Fruit fly (Drosophila melanogaster) whole organism, embryonic: ENCODE measurements around the gene mRpL46.
A peak's percentile ranks its signal among the peaks of the same experiment; 100 is the strongest.

Experiments
- Awh ChIP-seq: fragments of 200-800 bp; sonication (Bioruptor generic); IDR thresholded peaks from 2 replicates; pipeline ENCODE4, ENCODE4 v1.3.6; 2022; ENCODE audit warnings: missing biosample characterization, missing genetic modification characterization
- B-H1 ChIP-seq: fragments of 200-800 bp; sonication (Bioruptor generic); IDR thresholded peaks from 3 replicates; pipeline ENCODE4 v1.3.6; 2022; ENCODE audit warnings: missing biosample characterization, missing genetic modification characterization
- CG11504 ChIP-seq: fragments of 200-800 bp; sonication (Bioruptor generic); optimal IDR thresholded peaks from 3 replicates; lab custom pipeline; 2019; ENCODE audit warnings: missing biosample characterization, mild to moderate bottlenecking, missing genetic modification characterization, moderate library complexity
- CG13296 ChIP-seq: fragments of 200-800 bp; sonication (Bioruptor generic); optimal IDR thresholded peaks from 3 replicates; lab custom pipeline; 2018; ENCODE audit warnings: missing biosample characterization, mild to moderate bottlenecking, missing genetic modification characterization
- CG15073 ChIP-seq: fragments of 200-800 bp; sonication (Bioruptor generic); optimal IDR thresholded peaks from 2 replicates; lab custom pipeline; 2016; ENCODE audit warnings: missing biosample characterization, missing genetic modification characterization
- CG1529 ChIP-seq: fragments of 200-800 bp; sonication (Bioruptor generic); optimal IDR thresholded peaks from 3 replicates; lab custom pipeline; 2018; ENCODE audit warnings: missing biosample characterization, missing genetic modification characterization
- CG1603 ChIP-seq: fragments of 200-800 bp; sonication (Bioruptor generic); optimal IDR thresholded peaks from 2 replicates; lab custom pipeline; 2019; ENCODE audit warnings: missing biosample characterization, mild to moderate bottlenecking, missing genetic modification characterization, moderate library complexity
- CG2712 ChIP-seq: fragments of 200-800 bp; optimal IDR thresholded peaks from 3 replicates; lab custom pipeline; 2019; ENCODE audit warnings: missing biosample characterization, mild to moderate bottlenecking, missing genetic modification characterization, moderate library complexity
- CG3726 ChIP-seq: fragments of 200-800 bp; sonication (Bioruptor generic); IDR thresholded peaks from 3 replicates; pipeline ENCODE4, ENCODE4 v1.3.6; 2022; ENCODE audit warnings: missing biosample characterization, missing genetic modification characterization
- CG3995 ChIP-seq: fragments of 200-800 bp; sonication (Bioruptor generic); optimal IDR thresholded peaks from 3 replicates; lab custom pipeline; 2016; ENCODE audit warnings: missing biosample characterization, missing genetic modification characterization
- CG4707 ChIP-seq: fragments of 200-800 bp; sonication (Bioruptor generic); optimal IDR thresholded peaks from 2 replicates; lab custom pipeline; 2018; ENCODE audit warnings: missing biosample characterization, mild to moderate bottlenecking, missing genetic modification characterization, moderate library complexity
- CG4820 ChIP-seq: fragments of 200-800 bp; sonication (Bioruptor generic); optimal IDR thresholded peaks from 3 replicates; lab custom pipeline; 2016; ENCODE audit warnings: missing biosample characterization, missing genetic modification characterization
- CG6654 ChIP-seq: fragments of 200-800 bp; sonication (Bioruptor generic); optimal IDR thresholded peaks from 2 replicates; lab custom pipeline; 2017; ENCODE audit warnings: missing biosample characterization, mild to moderate bottlenecking, missing genetic modification characterization
- CG6683 ChIP-seq: fragments of 200-800 bp; sonication (Bioruptor generic); optimal IDR thresholded peaks from 2 replicates; lab custom pipeline; 2017; ENCODE audit warnings: missing biosample characterization, mild to moderate bottlenecking, missing genetic modification characterization, missing genetic modification reagents
- CG7839 ChIP-seq: fragments of 200-800 bp; sonication (Bioruptor generic); optimal IDR thresholded peaks from 3 replicates; lab custom pipeline; 2018; ENCODE audit warnings: missing biosample characterization, mild to moderate bottlenecking, missing genetic modification characterization, moderate library complexity
- CG7928 ChIP-seq: fragments of 200-800 bp; sonication (Bioruptor generic); optimal IDR thresholded peaks from 2 replicates; lab custom pipeline; 2017; ENCODE audit warnings: missing biosample characterization, mild to moderate bottlenecking, missing genetic modification characterization
- CG7987 ChIP-seq: fragments of 200-800 bp; sonication (Bioruptor generic); optimal IDR thresholded peaks from 2 replicates; lab custom pipeline; 2018; ENCODE audit warnings: missing biosample characterization, mild to moderate bottlenecking, missing genetic modification characterization, moderate library complexity
- CG9215 ChIP-seq: fragments of 200-800 bp; sonication (Bioruptor generic); IDR thresholded peaks from 2 replicates; pipeline ENCODE4 v1.3.6; 2022; ENCODE audit warnings: missing biosample characterization, missing genetic modification characterization
- CG9876 ChIP-seq: fragments of 200-800 bp; sonication (Bioruptor generic); optimal IDR thresholded peaks from 2 replicates; lab custom pipeline; 2016; ENCODE audit warnings: missing biosample characterization, missing genetic modification characterization
- D19A ChIP-seq: fragments of 200-800 bp; optimal IDR thresholded peaks from 3 replicates; lab custom pipeline; 2019; ENCODE audit warnings: missing biosample characterization, mild to moderate bottlenecking, missing genetic modification characterization, moderate library complexity
- Dip2 ChIP-seq: fragments of 200-800 bp; sonication (Bioruptor generic); IDR thresholded peaks from 2 replicates; pipeline ENCODE4 v1.3.6; 2022; ENCODE audit warnings: missing biosample characterization, missing genetic modification characterization
- E2f1 ChIP-seq: fragments of 200-800 bp; sonication (Bioruptor generic); IDR thresholded peaks from 2 replicates; pipeline ENCODE4 v1.3.6; 2022; ENCODE audit warnings: missing biosample characterization, missing genetic modification characterization
- Ets97D ChIP-seq: fragments of 200-800 bp; sonication (Bioruptor generic); optimal IDR thresholded peaks from 3 replicates; lab custom pipeline; 2016; ENCODE audit warnings: missing biosample characterization, missing genetic modification characterization
- Hmx ChIP-seq: fragments of 200-800 bp; sonication (Bioruptor generic); optimal IDR thresholded peaks from 2 replicates; lab custom pipeline; 2016; ENCODE audit warnings: missing biosample characterization, missing genetic modification characterization
- Meics ChIP-seq: fragments of 200-800 bp; sonication (Bioruptor generic); optimal IDR thresholded peaks from 2 replicates; lab custom pipeline; 2017; ENCODE audit warnings: missing biosample characterization, mild to moderate bottlenecking, missing genetic modification characterization
- Nf-YA ChIP-seq: fragments of 200-800 bp; sonication (Bioruptor generic); IDR thresholded peaks from 2 replicates; pipeline ENCODE4 v1.3.6; 2022; ENCODE audit warnings: missing biosample characterization, missing genetic modification characterization
- Rfx ChIP-seq: fragments of 200-800 bp; sonication (Bioruptor generic); IDR thresholded peaks from 2 replicates; pipeline ENCODE4 v1.3.6; 2022; ENCODE audit warnings: missing biosample characterization, missing genetic modification characterization
- Rx ChIP-seq: fragments of 200-800 bp; sonication (Bioruptor generic); IDR thresholded peaks from 2 replicates; pipeline ENCODE4 v1.3.6; 2022; ENCODE audit warnings: missing biosample characterization, missing genetic modification characterization
- Sox100B ChIP-seq: fragments of 200-800 bp; sonication (Bioruptor generic); optimal IDR thresholded peaks from 3 replicates; lab custom pipeline; 2018; ENCODE audit warnings: missing biosample characterization, mild to moderate bottlenecking, missing genetic modification characterization
- Sox102F ChIP-seq: fragments of 200-800 bp; sonication (Bioruptor generic); optimal IDR thresholded peaks from 2 replicates; lab custom pipeline; 2018; ENCODE audit warnings: missing biosample characterization, mild to moderate bottlenecking, missing genetic modification characterization, moderate library complexity
- Trl ChIP-seq, 3 experiments: fragments of >200 bp in 2 of 3; fragments of 200-800 bp in 1 of 3; sonication (Bioruptor generic) in 1 of 3; optimal IDR thresholded peaks; 2 replicates in 1 of 3; 3 replicates in 2 of 3; lab custom pipeline; 2016 to 2017; ENCODE audit warnings: missing biosample characterization in 1 of 3, missing genetic modification characterization in 1 of 3
- Xrp1 ChIP-seq: fragments of 200-800 bp; sonication (Bioruptor generic); IDR thresholded peaks from 2 replicates; pipeline ENCODE4 v1.3.6; 2022; ENCODE audit warnings: missing biosample characterization, missing genetic modification characterization
- abd-A ChIP-seq: fragments of 200-800 bp; sonication (Bioruptor generic); optimal IDR thresholded peaks from 3 replicates; lab custom pipeline; 2019; ENCODE audit warnings: missing biosample characterization, mild to moderate bottlenecking, missing genetic modification characterization, moderate library complexity
- al ChIP-seq: fragments of 200-800 bp; sonication (Bioruptor generic); IDR thresholded peaks from 2 replicates; pipeline ENCODE4 v1.3.6; 2022; ENCODE audit warnings: missing biosample characterization, missing genetic modification characterization
- aop ChIP-seq: fragments of 200-800 bp; sonication (Bioruptor generic); IDR thresholded peaks from 2 replicates; pipeline ENCODE4 v1.3.6; 2022; ENCODE audit warnings: missing biosample characterization, missing genetic modification characterization
- ara ChIP-seq: fragments of 200-800 bp; sonication (Bioruptor generic); IDR thresholded peaks from 2 replicates; pipeline ENCODE4 v1.3.6; 2022; ENCODE audit warnings: missing biosample characterization, missing genetic modification characterization
- bab2 ChIP-seq: fragments of 200-800 bp; sonication (Bioruptor generic); optimal IDR thresholded peaks from 2 replicates; lab custom pipeline; 2016; ENCODE audit warnings: missing biosample characterization, missing genetic modification characterization
- hbn ChIP-seq: fragments of 200-800 bp; sonication (Bioruptor generic); IDR thresholded peaks from 2 replicates; pipeline ENCODE4 v1.3.6; 2022; ENCODE audit warnings: missing biosample characterization, missing genetic modification characterization; ENCODE audit not compliant: partially characterized antibody
- ind ChIP-seq: fragments of 200-800 bp; sonication (Bioruptor generic); optimal IDR thresholded peaks from 3 replicates; lab custom pipeline; 2016; ENCODE audit warnings: missing biosample characterization, missing genetic modification characterization
- pros ChIP-seq: fragments of 200-800 bp; sonication (Bioruptor generic); optimal IDR thresholded peaks from 3 replicates; lab custom pipeline; 2019; ENCODE audit warnings: missing biosample characterization, mild to moderate bottlenecking, missing genetic modification characterization, moderate library complexity
- sr ChIP-seq: fragments of 200-800 bp; sonication (Bioruptor generic); IDR thresholded peaks from 3 replicates; pipeline ENCODE4 v1.3.6; 2022; ENCODE audit warnings: missing biosample characterization, missing genetic modification characterization
- tx ChIP-seq: fragments of 200-800 bp; sonication (Bioruptor generic); optimal IDR thresholded peaks from 2 replicates; lab custom pipeline; 2016; ENCODE audit warnings: missing biosample characterization, missing genetic modification characterization
- unc-4 ChIP-seq: fragments of 200-800 bp; sonication (Bioruptor generic); IDR thresholded peaks from 2 replicates; pipeline ENCODE4 v1.3.6; 2022; ENCODE audit warnings: missing biosample characterization, missing genetic modification characterization; ENCODE audit not compliant: partially characterized antibody
- usp ChIP-seq: fragments of >200 bp; optimal IDR thresholded peaks from 2 replicates; lab custom pipeline; 2017; ENCODE audit warnings: missing biosample characterization, missing genetic modification characterization
- vnd ChIP-seq: fragments of 200-800 bp; sonication (Bioruptor generic); IDR thresholded peaks from 3 replicates; pipeline ENCODE4 v1.3.6; 2022; ENCODE audit warnings: missing biosample characterization, missing genetic modification characterization; ENCODE audit not compliant: partially characterized antibody
- vvl ChIP-seq: fragments of 200-800 bp; sonication (Bioruptor generic); IDR thresholded peaks from 2 replicates; pipeline ENCODE4 v1.3.6; 2022; ENCODE audit warnings: missing biosample characterization, missing genetic modification characterization
- wdn ChIP-seq: fragments of 200-800 bp; sonication (Bioruptor generic); IDR thresholded peaks from 2 replicates; pipeline ENCODE4 v1.3.6; 2022; ENCODE audit warnings: missing biosample characterization, missing genetic modification characterization
- zen2 ChIP-seq: fragments of 200-800 bp; sonication (Bioruptor generic); IDR thresholded peaks from 3 replicates; pipeline ENCODE4 v1.3.6; 2022; ENCODE audit warnings: missing biosample characterization, missing genetic modification characterization; ENCODE audit not compliant: partially characterized antibody
- zfh1 ChIP-seq: fragments of 200-800 bp; sonication (Bioruptor generic); IDR thresholded peaks from 3 replicates; pipeline ENCODE4 v1.3.6; 2022; ENCODE audit warnings: missing biosample characterization, missing genetic modification characterization

mRpL46 gene

DNA sequence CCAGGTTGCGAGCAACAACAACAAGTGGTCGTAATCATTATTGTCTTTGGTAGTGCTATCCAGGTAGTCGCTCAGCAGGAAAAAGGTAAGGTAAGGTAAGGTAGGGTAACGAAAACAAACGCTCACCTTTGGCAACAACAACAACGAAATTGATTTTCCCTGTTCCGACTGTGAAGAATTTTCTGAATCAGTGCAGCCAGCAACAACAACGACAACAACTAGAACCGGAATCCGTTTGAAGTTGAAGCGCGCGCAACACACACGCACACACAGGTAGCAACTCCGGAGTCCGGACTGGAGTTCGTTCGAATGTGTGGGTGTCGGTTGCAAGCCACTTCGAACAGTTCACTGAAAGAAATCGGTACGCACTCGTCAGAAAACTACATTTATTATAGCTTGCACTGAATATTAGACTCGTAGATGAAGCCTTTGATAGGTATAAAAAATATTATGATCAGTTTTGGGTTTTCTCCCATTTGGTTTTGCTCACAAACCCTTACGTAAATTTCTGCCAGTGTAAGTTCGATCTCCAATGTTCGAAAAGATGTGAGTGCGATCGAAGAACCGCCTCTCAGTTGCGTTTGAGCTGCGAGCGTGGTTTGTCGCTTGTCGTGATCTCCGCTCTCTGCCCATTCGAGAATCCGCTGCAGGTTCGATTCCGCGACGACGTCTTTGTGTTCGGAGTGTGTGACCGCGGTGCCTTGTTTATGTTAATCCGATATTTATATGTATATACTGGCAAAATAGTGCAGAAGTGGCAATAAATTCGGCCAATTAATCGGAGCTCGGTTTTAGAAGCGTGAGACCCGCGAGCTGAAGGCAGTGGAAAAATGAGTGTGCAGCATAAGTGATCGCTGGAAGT, 30.7 kb upstream of the mRpL46 start, which contains the start of gene CG13921:
Gene CG13921 (plus strand): TSS at position 570 of the 862 bp plus-strand sequence.
- peak; percentile 93 for TF ChIP-seq CG4707 (GFP tag; lab: Kevin White, UChicago)
- no peak for TF ChIP-seq hbn
- TF ChIP-seq CG3726 (GFP tag; lab: Robert Waterston, UW): peak; percentile 99
- TF ChIP-seq CG7839 (tag; lab: Kevin White, UChicago): peak; percentile 99
- peak; percentile 46 for TF ChIP-seq pros (GFP tag; lab: Kevin White, UChicago)
- TF ChIP-seq CG11504: peak; percentile 98
- TF ChIP-seq CG15073: peak; percentile 91
- peak; percentile 99 for TF ChIP-seq ind (GFP tag; lab: Kevin White, UChicago)
- TF ChIP-seq CG6683 (GFP tag; lab: Kevin White, UChicago): peak; percentile 94
- TF ChIP-seq Rfx: peak; percentile 99
- TF ChIP-seq Dip2: peak; percentile 79
- peak; percentile 99 for TF ChIP-seq CG1603 (tag; lab: Kevin White, UChicago)
- peak; percentile 99 for TF ChIP-seq Rx (GFP tag; lab: Robert Waterston, UW)
- peak; percentile 97 for TF ChIP-seq CG9215
- TF ChIP-seq bab2 (GFP tag; lab: Kevin White, UChicago): peak; percentile 99
- peak; percentile 98 for TF ChIP-seq Meics (GFP tag; lab: Kevin White, UChicago)
- peak; percentile 86 for TF ChIP-seq CG3995
- peak; percentile 92 for TF ChIP-seq CG6654
- peak; percentile 98 for TF ChIP-seq CG7987 (GFP tag; lab: Kevin White, UChicago)
- TF ChIP-seq al (GFP tag; lab: Robert Waterston, UW): peak; percentile 99
- peak; percentile 98 for TF ChIP-seq wdn (GFP tag; lab: Robert Waterston, UW)
- peak; percentile 99 for TF ChIP-seq E2f1
- TF ChIP-seq Awh: peak; percentile 99
- no peak for TF ChIP-seq zen2 (GFP tag; lab: Robert Waterston, UW)
- peak; percentile 32 to 35 for TF ChIP-seq Trl (optimal IDR thresholded peaks at IDR 0.05; lab: Kevin White, UChicago)
- peak; percentile 100 for TF ChIP-seq Trl (GFP tag; optimal IDR thresholded peaks at IDR 0.05; lab: Kevin White, UChicago)
- TF ChIP-seq CG9876 (GFP tag; lab: Kevin White, UChicago): peak; percentile 97
- peak; percentile 69 for TF ChIP-seq abd-A
- peak; percentile 100 for TF ChIP-seq CG2712 (tag; lab: Kevin White, UChicago)
- TF ChIP-seq CG1529 (GFP tag; lab: Kevin White, UChicago): peak; percentile 98
- peak; percentile 99 for TF ChIP-seq CG4820
- TF ChIP-seq zfh1 (GFP tag; lab: Robert Waterston, UW): peak; percentile 100
- TF ChIP-seq Sox102F (GFP tag; lab: Kevin White, UChicago): peak; percentile 98
- peak; percentile 97 for TF ChIP-seq Sox100B (GFP tag; lab: Kevin White, UChicago)
- TF ChIP-seq vvl: peak; percentile 100
- TF ChIP-seq Xrp1: peak; percentile 100
- peak; percentile 95 for TF ChIP-seq Ets97D
- TF ChIP-seq Nf-YA (GFP tag; lab: Robert Waterston, UW): peak; percentile 98
- peak; percentile 97 for TF ChIP-seq D19A (tag; lab: Kevin White, UChicago)
- peak; percentile 81 for TF ChIP-seq CG7928 (GFP tag; lab: Kevin White, UChicago)
- TF ChIP-seq ara (GFP tag; lab: Robert Waterston, UW): peak; percentile 100
- no peak for TF ChIP-seq usp (GFP tag; lab: Kevin White, UChicago)
- TF ChIP-seq tx (GFP tag; lab: Kevin White, UChicago): peak; percentile 98
- peak; percentile 96 for TF ChIP-seq CG13296 (GFP tag; lab: Kevin White, UChicago)
- peak; percentile 98 for TF ChIP-seq B-H1 (GFP tag; lab: Robert Waterston, UW)
- no peak for TF ChIP-seq vnd (GFP tag; lab: Robert Waterston, UW)
- TF ChIP-seq aop (GFP tag; lab: Robert Waterston, UW): peak; percentile 97
- no peak for TF ChIP-seq unc-4 (GFP tag; lab: Robert Waterston, UW)
- peak; percentile 95 for TF ChIP-seq sr (GFP tag; lab: Robert Waterston, UW)
- peak; percentile 95 for TF ChIP-seq Hmx (GFP tag; lab: Kevin White, UChicago)
